Worm (Caenorhabditis elegans) whole organism, late embryonic: ENCODE measurements around the gene F54A3.5.

Source experiments
- ceh-19 ChIP-seq: fragments of 200-800 bp; sonication (Bioruptor generic); optimal IDR thresholded peaks from 2 replicates; lab custom pipeline; 2018; ENCODE audit warnings: mild to moderate bottlenecking, missing genetic modification characterization, missing compliant biosample characterization
- dmd-4 ChIP-seq: sonication (generic microtip); optimal IDR thresholded peaks from 2 replicates; lab custom pipeline; 2016; ENCODE audit warnings: borderline replicate concordance, missing genetic modification characterization, missing compliant biosample characterization
- dve-1 ChIP-seq: sonication (generic microtip); optimal IDR thresholded peaks from 2 replicates; lab custom pipeline; 2017; ENCODE audit warnings: antibody characterized with exemption, mild to moderate bottlenecking, missing genetic modification characterization, missing compliant biosample characterization
- ref-2 ChIP-seq: sonication (generic microtip); optimal IDR thresholded peaks from 2 replicates; lab custom pipeline; 2016; ENCODE audit warnings: missing genetic modification characterization, missing compliant biosample characterization
- rnt-1 ChIP-seq: sonication (generic microtip); optimal IDR thresholded peaks from 2 replicates; lab custom pipeline; 2016; ENCODE audit warnings: missing genetic modification characterization, missing compliant biosample characterization
- sox-4 ChIP-seq: sonication (generic microtip); optimal IDR thresholded peaks from 2 replicates; lab custom pipeline; 2017; ENCODE audit warnings: mild to moderate bottlenecking, missing genetic modification characterization, inconsistent platforms, missing compliant biosample characterization
- tbx-2 ChIP-seq: sonication (generic microtip); optimal IDR thresholded peaks from 2 replicates; lab custom pipeline; 2016; ENCODE audit warnings: missing genetic modification characterization, missing compliant biosample characterization
- ttx-3 ChIP-seq: sonication (generic microtip); optimal IDR thresholded peaks from 2 replicates; lab custom pipeline; 2016; ENCODE audit warnings: missing genetic modification reagents, missing genetic modification characterization, missing compliant biosample characterization
- unc-3 ChIP-seq, 2 experiments: fragments of 200-800 bp in 1 of 2; sonication (Bioruptor generic) in 1 of 2; sonication (generic microtip) in 1 of 2; conservative IDR thresholded peaks in 1 of 2; optimal IDR thresholded peaks in 1 of 2; 2 replicates each; pipeline versions ENCODE4 v1.3.6 to Lab custom; 2016 to 2022; ENCODE audit warnings: missing compliant biosample characterization in 2 of 2, missing genetic modification characterization in 2 of 2, missing genetic modification reagents in 1 of 2

DNA sequence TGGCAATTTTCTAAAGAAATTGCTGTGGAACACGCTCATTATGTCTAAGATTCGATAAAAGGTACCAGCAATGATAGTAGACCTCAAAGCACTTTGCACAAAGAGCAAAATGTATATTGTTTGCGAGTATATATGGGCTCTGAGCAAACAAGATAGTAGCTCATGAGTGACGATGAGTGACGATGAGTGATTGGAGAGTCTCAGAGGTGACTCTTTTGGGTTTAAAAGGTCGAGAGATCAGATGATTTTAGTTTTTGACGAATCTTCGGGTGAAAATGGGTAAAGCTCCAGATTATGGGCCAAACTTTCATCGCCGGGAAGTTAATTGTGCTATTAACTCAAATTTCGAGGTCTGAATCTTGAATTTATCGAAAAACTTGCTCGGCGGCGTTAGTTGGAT, 28.8 kb downstream of the F54A3.5 start:
- no peak for TF ChIP-seq ceh-19 (GFP tag; lab: Kevin White, UChicago)
- no peak for TF ChIP-seq tbx-2 (tag; lab: Kevin White, UChicago)
- no peak for TF ChIP-seq dve-1 (tag; lab: Kevin White, UChicago)
- no peak for TF ChIP-seq sox-4
- TF ChIP-seq unc-3 (GFP tag; conservative IDR thresholded peaks at IDR 0.05; lab: Robert Waterston, UW) = no peak
- TF ChIP-seq unc-3 (tag; optimal IDR thresholded peaks at IDR 0.05; lab: Kevin White, UChicago) = no peak
- no peak for TF ChIP-seq ttx-3 (tag; lab: Kevin White, UChicago)
- TF ChIP-seq dmd-4 (tag; lab: Kevin White, UChicago) = no peak
- TF ChIP-seq ref-2 (tag; lab: Kevin White, UChicago) = no peak
- TF ChIP-seq rnt-1 (tag; lab: Kevin White, UChicago) = no peak
